Fruit fly (Drosophila melanogaster) whole organism, pupa: ENCODE data around the gene CG5882.
A peak's percentile ranks its signal among the peaks of the same experiment; 100 is the strongest.

Experiments used
- CG10348 ChIP-seq: fragments of 200-800 bp; sonication (Bioruptor generic); IDR thresholded peaks from 2 replicates; pipeline ENCODE4 v1.3.6; 2022; ENCODE audit warnings: missing biosample characterization, missing genetic modification characterization
- CG12605 ChIP-seq: fragments of 200-800 bp; sonication (Bioruptor generic); IDR thresholded peaks from 2 replicates; pipeline ENCODE4 v1.3.6; 2022; ENCODE audit warnings: missing biosample characterization, missing genetic modification characterization
- CG13204 ChIP-seq: fragments of 200-800 bp; sonication (Bioruptor generic); optimal IDR thresholded peaks from 2 replicates; lab custom pipeline; 2018; ENCODE audit warnings: missing biosample characterization, mild to moderate bottlenecking, missing genetic modification characterization, moderate library complexity
- CG14655 ChIP-seq: fragments of 200-800 bp; sonication (Bioruptor generic); optimal IDR thresholded peaks from 3 replicates; lab custom pipeline; 2017; ENCODE audit warnings: mild to moderate bottlenecking, missing biosample characterization, missing genetic modification reagents, missing genetic modification characterization
- CG15710 ChIP-seq: fragments of 200-800 bp; sonication (Bioruptor generic); optimal IDR thresholded peaks from 2 replicates; lab custom pipeline; 2018; ENCODE audit warnings: missing biosample characterization, mild to moderate bottlenecking, missing genetic modification characterization, moderate library complexity
- CG17806 ChIP-seq: fragments of 200-800 bp; sonication (Bioruptor generic); optimal IDR thresholded peaks from 2 replicates; lab custom pipeline; 2018; ENCODE audit warnings: missing biosample characterization, mild to moderate bottlenecking, missing genetic modification characterization, moderate library complexity
- CG32121 ChIP-seq: fragments of 200-800 bp; sonication (Bioruptor generic); IDR thresholded peaks from 2 replicates; pipeline ENCODE4 v1.3.6; 2022; ENCODE audit warnings: missing biosample characterization, missing genetic modification characterization
- CG34367 ChIP-seq: fragments of 200-800 bp; sonication (Bioruptor generic); optimal IDR thresholded peaks from 2 replicates; lab custom pipeline; 2018; ENCODE audit warnings: missing biosample characterization, mild to moderate bottlenecking, missing genetic modification characterization
- CG4496 ChIP-seq: fragments of 200-800 bp; sonication (Bioruptor generic); IDR thresholded peaks from 3 replicates; pipeline ENCODE4 v1.3.6; 2022; ENCODE audit warnings: missing biosample characterization, missing genetic modification characterization
- CG8159 ChIP-seq: fragments of 200-800 bp; sonication (Bioruptor generic); optimal IDR thresholded peaks from 3 replicates; lab custom pipeline; 2018; ENCODE audit warnings: missing biosample characterization, mild to moderate bottlenecking, missing genetic modification characterization, moderate library complexity
- CG8301 ChIP-seq: fragments of 200-800 bp; sonication (Bioruptor generic); optimal IDR thresholded peaks from 2 replicates; lab custom pipeline; 2018; ENCODE audit warnings: missing biosample characterization, mild to moderate bottlenecking, missing genetic modification characterization
- CG9948 ChIP-seq: fragments of 200-800 bp; sonication (Bioruptor generic); optimal IDR thresholded peaks from 2 replicates; lab custom pipeline; 2018; ENCODE audit warnings: missing biosample characterization, mild to moderate bottlenecking, missing genetic modification characterization, moderate library complexity
- D1 ChIP-seq: fragments of 200-800 bp; sonication (Bioruptor generic); optimal IDR thresholded peaks from 2 replicates; lab custom pipeline; 2018; ENCODE audit warnings: missing biosample characterization, mild to moderate bottlenecking, missing genetic modification characterization, moderate library complexity
- EcR ChIP-seq: fragments of 200-800 bp; sonication (Bioruptor generic); optimal IDR thresholded peaks from 3 replicates; lab custom pipeline; 2019; ENCODE audit warnings: missing biosample characterization, missing genetic modification characterization, mild to moderate bottlenecking, moderate library complexity, missing genetic modification reagents
- Ets98B ChIP-seq: fragments of 200-800 bp; sonication (Bioruptor generic); IDR thresholded peaks from 2 replicates; pipeline ENCODE4 v1.3.6; 2022; ENCODE audit warnings: missing biosample characterization, missing genetic modification characterization
- Pif1A ChIP-seq: fragments of 200-800 bp; sonication (Bioruptor generic); optimal IDR thresholded peaks from 3 replicates; lab custom pipeline; 2016; ENCODE audit warnings: missing biosample characterization, missing genetic modification characterization
- Pif1B ChIP-seq: fragments of 200-800 bp; sonication (Bioruptor generic); optimal IDR thresholded peaks from 3 replicates; lab custom pipeline; 2016; ENCODE audit warnings: missing biosample characterization, missing genetic modification characterization
- Snoo ChIP-seq: fragments of 200-800 bp; sonication (Bioruptor generic); optimal IDR thresholded peaks from 3 replicates; lab custom pipeline; 2017; ENCODE audit warnings: missing biosample characterization, mild to moderate bottlenecking, missing genetic modification characterization, inconsistent platforms
- fd96Ca ChIP-seq: fragments of 200-800 bp; sonication (Bioruptor generic); IDR thresholded peaks from 3 replicates; pipeline ENCODE4 v1.3.6; 2022; ENCODE audit warnings: missing biosample characterization, missing genetic modification characterization
- gl ChIP-seq: fragments of 200-800 bp; sonication (Bioruptor generic); optimal IDR thresholded peaks from 2 replicates; lab custom pipeline; 2018; ENCODE audit warnings: missing biosample characterization, mild to moderate bottlenecking, missing genetic modification characterization
- rn ChIP-seq: fragments of 200-800 bp; sonication (Bioruptor generic); IDR thresholded peaks from 2 replicates; pipeline ENCODE4 v1.3.6; 2022; ENCODE audit warnings: missing biosample characterization, missing genetic modification characterization

The CG5882 gene

DNA sequence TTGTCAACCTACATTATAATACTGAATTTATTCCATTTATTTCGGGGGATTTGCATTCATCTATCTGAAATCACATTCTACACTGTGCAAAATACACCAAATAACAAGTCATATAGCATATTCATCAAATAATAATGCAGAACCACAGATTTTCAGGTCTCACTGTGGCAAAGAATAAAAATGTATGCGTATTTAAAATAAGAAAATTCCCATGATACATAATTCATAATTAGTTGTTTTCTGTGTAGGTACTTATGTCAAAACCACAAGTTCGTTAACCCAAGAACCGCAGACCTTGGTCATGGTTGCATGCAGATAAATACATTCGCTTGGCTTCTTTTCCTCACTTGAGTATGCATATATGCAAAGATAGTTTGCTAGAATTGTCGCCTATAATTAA is 26.2 kb upstream of the CG5882 start:
- TF ChIP-seq CG15710 (tag; lab: Kevin White, UChicago) (peak; percentile 34), CG14655 (GFP tag; lab: Kevin White, UChicago) (peak; percentile 34), EcR (GFP tag; lab: Kevin White, UChicago) (peak; percentile 72), Pif1A (GFP tag; lab: Kevin White, UChicago) (peak; percentile 34), CG9948 (tag; lab: Kevin White, UChicago) (peak; percentile 50), CG34367 (tag; lab: Kevin White, UChicago) (peak; percentile 34), D1 (no peak), CG8301 (tag; lab: Kevin White, UChicago) (peak; percentile 31), CG8159 (peak; percentile 50), CG32121 (GFP tag; lab: Robert Waterston, UW) (peak; percentile 40; the same call in 1 of the 2 replicates), CG4496 (peak; percentile 80), CG12605 (no peak), CG17806 (peak; percentile 36), rn (no peak)

DNA sequence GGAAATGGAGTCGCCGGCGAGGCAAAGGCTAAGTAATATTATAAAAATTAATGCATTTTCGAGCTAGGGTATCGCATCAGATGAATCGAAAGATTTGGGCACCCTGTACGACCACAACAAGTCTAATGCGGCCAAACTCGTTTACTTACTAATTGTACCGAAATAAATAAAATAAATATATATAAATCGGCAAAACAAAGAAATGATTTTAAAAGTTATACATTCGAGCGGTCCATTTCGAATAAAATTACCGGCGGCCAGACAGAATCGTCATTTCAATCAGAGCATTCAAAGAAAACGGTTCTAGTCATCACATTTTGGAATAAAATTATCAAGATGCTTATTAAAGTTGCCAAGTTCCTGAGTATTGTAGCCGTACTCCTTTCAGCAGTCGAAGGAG is 25.6 kb upstream of the CG5882 start, which contains the start of gene CG14258:
CG14258 (plus strand) TSS at position 301 of the 400 bp plus-strand sequence.
- TF ChIP-seq CG34367 (tag; lab: Kevin White, UChicago) (no peak), CG12605 (no peak), Snoo (tag; lab: Kevin White, UChicago) (no peak), rn (no peak), CG13204 (GFP tag; lab: Kevin White, UChicago) (no peak), CG8301 (tag; lab: Kevin White, UChicago) (no peak), D1 (no peak), Ets98B (no peak), Pif1B (GFP tag; lab: Kevin White, UChicago) (no peak), EcR (GFP tag; lab: Kevin White, UChicago) (no peak), CG9948 (tag; lab: Kevin White, UChicago) (no peak), CG15710 (tag; lab: Kevin White, UChicago) (no peak), CG17806 (no peak), CG4496 (no peak), CG32121 (GFP tag; lab: Robert Waterston, UW) (no peak), CG14655 (GFP tag; lab: Kevin White, UChicago) (no peak), Pif1A (GFP tag; lab: Kevin White, UChicago) (no peak), fd96Ca (GFP tag; lab: Robert Waterston, UW) (no peak)

DNA sequence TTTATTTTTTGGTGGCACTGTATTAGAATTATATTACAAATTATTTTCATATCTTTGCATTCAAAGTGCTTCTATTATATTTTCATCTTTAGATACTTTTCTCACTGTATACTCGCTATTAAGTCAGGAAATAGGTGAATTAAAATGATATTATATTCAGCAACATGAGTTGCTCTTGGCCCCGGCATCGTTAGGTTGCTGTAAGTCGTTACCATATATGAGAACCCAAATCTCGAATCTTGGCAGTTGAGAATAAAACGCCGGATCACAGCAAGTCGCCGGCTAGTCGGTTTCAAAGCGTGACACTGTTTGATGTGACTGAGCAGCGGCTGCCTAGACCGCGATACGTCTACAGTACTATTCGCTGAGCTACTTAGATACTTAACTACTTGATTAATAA is 24.2 kb upstream of the CG5882 start, which contains the start of gene CG14259:
CG14259 (plus strand) TSS at position 301 of the 400 bp plus-strand sequence.
- TF ChIP-seq CG4496: no peak
- TF ChIP-seq CG8301 (tag; lab: Kevin White, UChicago): no peak
- no peak for TF ChIP-seq rn
- TF ChIP-seq gl: no peak
- no peak for TF ChIP-seq CG10348 (GFP tag; lab: Robert Waterston, UW)
- no peak for TF ChIP-seq Pif1B (GFP tag; lab: Kevin White, UChicago)
- TF ChIP-seq CG17806: no peak
- TF ChIP-seq CG14655 (GFP tag; lab: Kevin White, UChicago): no peak
- TF ChIP-seq CG12605: no peak
- no peak for TF ChIP-seq D1
- TF ChIP-seq CG9948 (tag; lab: Kevin White, UChicago): no peak
- no peak for TF ChIP-seq CG8159
- TF ChIP-seq EcR (GFP tag; lab: Kevin White, UChicago): no peak
- no peak for TF ChIP-seq CG34367 (tag; lab: Kevin White, UChicago)
- no peak for TF ChIP-seq Ets98B

DNA sequence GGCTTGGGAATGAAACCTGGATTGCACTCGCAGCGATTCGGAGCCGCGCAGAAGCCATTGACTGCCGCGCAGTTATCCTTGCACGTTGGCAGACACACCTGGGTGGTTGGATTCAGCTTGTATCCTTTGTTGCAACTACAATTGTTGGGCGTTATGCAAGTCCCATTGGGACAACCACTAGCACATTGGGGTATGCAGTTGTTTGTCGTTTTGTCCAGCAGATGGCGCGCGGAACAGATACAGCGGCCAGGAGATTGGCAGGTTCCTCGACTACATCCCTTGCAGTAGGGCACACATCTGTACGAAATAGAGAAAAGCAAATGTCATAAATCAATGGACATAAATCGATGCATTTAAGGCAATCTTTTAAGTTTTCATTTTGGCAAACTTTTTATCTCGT is 19.8 kb upstream of the CG5882 start:
- TF ChIP-seq gl: no peak
- TF ChIP-seq Snoo (tag; lab: Kevin White, UChicago): no peak
- TF ChIP-seq rn: no peak
- no peak for TF ChIP-seq Pif1A (GFP tag; lab: Kevin White, UChicago)
- no peak for TF ChIP-seq EcR (GFP tag; lab: Kevin White, UChicago)
- TF ChIP-seq CG9948 (tag; lab: Kevin White, UChicago): no peak
- no peak for TF ChIP-seq CG10348 (GFP tag; lab: Robert Waterston, UW)
- TF ChIP-seq D1: no peak

DNA sequence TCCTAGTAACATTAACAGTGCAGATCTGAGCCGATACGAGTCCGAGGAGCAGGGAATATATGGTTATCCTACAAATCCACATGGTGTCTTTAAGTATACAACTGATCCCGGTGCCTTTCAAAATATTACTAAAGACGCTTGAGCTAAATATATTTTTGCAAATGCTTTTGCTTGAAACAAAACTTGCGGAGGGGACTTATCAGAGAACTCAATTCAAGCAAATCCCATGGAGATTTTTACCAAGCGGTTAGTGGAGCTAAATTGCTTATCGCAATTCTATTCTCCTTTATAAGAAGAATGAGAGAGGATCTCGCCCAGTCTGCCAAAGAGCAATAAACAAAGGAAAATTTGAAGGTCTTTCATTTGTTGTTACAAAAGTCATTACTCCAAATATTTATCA is 18.9 kb upstream of the CG5882 start, which contains the start of gene eater:
eater (minus strand) TSS at position 101 of the 400 bp plus-strand sequence.
- TF ChIP-seq CG8301 (tag; lab: Kevin White, UChicago): no peak
- no peak for TF ChIP-seq Snoo (tag; lab: Kevin White, UChicago)
- TF ChIP-seq gl: no peak
- no peak for TF ChIP-seq EcR (GFP tag; lab: Kevin White, UChicago)
- TF ChIP-seq, all 21 proteins: peak for 0

DNA sequence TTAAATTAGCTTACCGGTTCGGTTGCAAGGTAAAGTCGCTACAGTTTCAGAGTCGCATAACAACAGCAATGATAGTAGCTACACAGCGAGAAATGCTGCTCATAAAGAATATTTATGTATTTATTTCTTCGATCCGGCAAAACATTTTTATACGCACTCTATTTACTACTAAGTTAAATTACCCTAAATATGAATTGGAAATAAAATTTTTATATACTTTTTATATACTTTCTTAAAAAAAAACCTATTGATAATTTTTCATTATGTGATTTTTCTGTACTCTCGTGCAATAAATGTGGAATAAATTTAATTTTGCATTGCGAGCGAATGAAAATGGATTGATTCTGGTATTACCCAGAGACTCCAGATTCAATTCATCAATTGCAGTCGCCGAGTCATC is 17.5 kb upstream of the CG5882 start, which contains the start of gene Jhbp11:
Jhbp11 (plus strand) TSS at position 301 of the 400 bp plus-strand sequence.
- TF ChIP-seq gl (no peak), CG8159 (peak; percentile 28), CG32121 (GFP tag; lab: Robert Waterston, UW) (no peak), CG14655 (GFP tag; lab: Kevin White, UChicago) (peak; percentile 15), EcR (GFP tag; lab: Kevin White, UChicago) (no peak), CG15710 (tag; lab: Kevin White, UChicago) (no peak), CG17806 (peak; percentile 14), CG13204 (GFP tag; lab: Kevin White, UChicago) (no peak), CG34367 (tag; lab: Kevin White, UChicago) (no peak), fd96Ca (GFP tag; lab: Robert Waterston, UW) (no peak), Snoo (tag; lab: Kevin White, UChicago) (no peak)
